Fruit fly (Drosophila melanogaster) whole organism, embryonic: ENCODE measurements around the gene ast.
A peak's percentile ranks its signal among the peaks of the same experiment; 100 is the strongest.

Experiments used
- CG10543 ChIP-seq: fragments of 200-800 bp; sonication (Bioruptor generic); optimal IDR thresholded peaks from 3 replicates; lab custom pipeline; 2017; ENCODE audit warnings: missing biosample characterization, mild to moderate bottlenecking, missing genetic modification characterization, moderate library complexity
- CG11247 ChIP-seq: fragments of 200-800 bp; sonication (Bioruptor generic); IDR thresholded peaks from 2 replicates; pipeline ENCODE4 v1.3.6; 2022; ENCODE audit warnings: missing biosample characterization, missing genetic modification characterization
- CG11696 ChIP-seq: fragments of 200-800 bp; sonication (Bioruptor generic); IDR thresholded peaks from 2 replicates; pipeline ENCODE4 v1.3.6; 2022; ENCODE audit warnings: missing biosample characterization, missing genetic modification characterization
- CG12104 ChIP-seq: fragments of 200-800 bp; sonication (Bioruptor generic); optimal IDR thresholded peaks from 3 replicates; lab custom pipeline; 2016; ENCODE audit warnings: missing biosample characterization, missing genetic modification characterization
- CG14965 ChIP-seq: fragments of 200-800 bp; sonication (Bioruptor generic); optimal IDR thresholded peaks from 2 replicates; lab custom pipeline; 2016; ENCODE audit warnings: missing biosample characterization, missing genetic modification characterization, borderline replicate concordance
- CG15479 ChIP-seq: fragments of 200-800 bp; sonication (Bioruptor generic); optimal IDR thresholded peaks from 3 replicates; lab custom pipeline; 2019; ENCODE audit warnings: missing biosample characterization, mild to moderate bottlenecking, missing genetic modification characterization, moderate library complexity
- CG17328 ChIP-seq: fragments of 200-800 bp; sonication (Bioruptor generic); IDR thresholded peaks from 2 replicates; pipeline ENCODE4 v1.3.6; 2022; ENCODE audit warnings: missing biosample characterization, missing genetic modification characterization
- CG18262 ChIP-seq: fragments of 200-800 bp; optimal IDR thresholded peaks from 3 replicates; lab custom pipeline; 2019; ENCODE audit warnings: missing biosample characterization, mild to moderate bottlenecking, missing genetic modification characterization, moderate library complexity
- CG30020 ChIP-seq: fragments of 200-800 bp; optimal IDR thresholded peaks from 2 replicates; lab custom pipeline; 2019; ENCODE audit warnings: missing biosample characterization, mild to moderate bottlenecking, missing genetic modification characterization, moderate library complexity
- CG3065 ChIP-seq: fragments of 200-800 bp; sonication (Bioruptor generic); optimal IDR thresholded peaks from 2 replicates; lab custom pipeline; 2016; ENCODE audit warnings: missing biosample characterization, missing genetic modification characterization
- CG3407 ChIP-seq: fragments of 200-800 bp; sonication (Bioruptor generic); optimal IDR thresholded peaks from 2 replicates; lab custom pipeline; 2018; ENCODE audit warnings: missing biosample characterization, mild to moderate bottlenecking, missing genetic modification characterization
- CG4404 ChIP-seq: fragments of 200-800 bp; sonication (Bioruptor generic); IDR thresholded peaks from 2 replicates; pipeline ENCODE4 v1.3.6; 2022; ENCODE audit warnings: missing biosample characterization, missing genetic modification characterization
- CG4854 ChIP-seq: fragments of 200-800 bp; sonication (Bioruptor generic); optimal IDR thresholded peaks from 2 replicates; lab custom pipeline; 2016; ENCODE audit warnings: missing biosample characterization, missing genetic modification characterization, inconsistent platforms
- CG5180 ChIP-seq: fragments of 200-800 bp; sonication (Bioruptor generic); optimal IDR thresholded peaks from 3 replicates; lab custom pipeline; 2017; ENCODE audit warnings: missing biosample characterization, missing genetic modification characterization, mild to moderate bottlenecking, moderate library complexity, missing genetic modification reagents
- CG6254 ChIP-seq: fragments of 200-800 bp; sonication (Bioruptor generic); optimal IDR thresholded peaks from 3 replicates; lab custom pipeline; 2017; ENCODE audit warnings: mild to moderate bottlenecking, missing biosample characterization, missing genetic modification reagents, missing genetic modification characterization
- CG8478 ChIP-seq: fragments of >200 bp; optimal IDR thresholded peaks from 2 replicates; lab custom pipeline; 2018
- CG9215 ChIP-seq: fragments of 200-800 bp; sonication (Bioruptor generic); IDR thresholded peaks from 2 replicates; pipeline ENCODE4 v1.3.6; 2022; ENCODE audit warnings: missing biosample characterization, missing genetic modification characterization
- CoRest ChIP-seq: fragments of 200-800 bp; sonication (Bioruptor generic); optimal IDR thresholded peaks from 3 replicates; lab custom pipeline; 2018; ENCODE audit warnings: missing biosample characterization, mild to moderate bottlenecking, missing genetic modification characterization, moderate library complexity
- Deaf1 ChIP-seq: fragments of 200-800 bp; optimal IDR thresholded peaks from 3 replicates; lab custom pipeline; 2019; ENCODE audit warnings: missing biosample characterization, mild to moderate bottlenecking, missing genetic modification characterization, moderate library complexity
- HHEX ChIP-seq: fragments of 200-800 bp; sonication (Bioruptor generic); optimal IDR thresholded peaks from 3 replicates; lab custom pipeline; 2017; ENCODE audit warnings: missing biosample characterization, mild to moderate bottlenecking, missing genetic modification characterization, missing genetic modification reagents
- HLHmδ ChIP-seq: fragments of 200-800 bp; sonication (Bioruptor generic); optimal IDR thresholded peaks from 2 replicates; lab custom pipeline; 2018; ENCODE audit warnings: missing biosample characterization, mild to moderate bottlenecking, missing genetic modification characterization, moderate library complexity
- Hmr ChIP-seq: fragments of 200-800 bp; sonication (Bioruptor generic); optimal IDR thresholded peaks from 3 replicates; lab custom pipeline; 2017; ENCODE audit warnings: mild to moderate bottlenecking, missing biosample characterization, missing genetic modification reagents, missing genetic modification characterization
- Hr3 ChIP-seq: fragments of 200-800 bp; sonication (Bioruptor generic); optimal IDR thresholded peaks from 3 replicates; lab custom pipeline; 2016; ENCODE audit warnings: missing biosample characterization, missing genetic modification characterization
- Hr78 ChIP-seq, 2 experiments: fragments of 200-800 bp in 1 of 2; fragments of >200 bp in 1 of 2; sonication (Bioruptor generic) in 1 of 2; optimal IDR thresholded peaks; 2 replicates each; lab custom pipeline; 2017 to 2019; ENCODE audit warnings: missing biosample characterization in 2 of 2, missing genetic modification characterization in 2 of 2, mild to moderate bottlenecking in 1 of 2, moderate library complexity in 1 of 2
- Lhr ChIP-seq: fragments of 200-800 bp; sonication (Bioruptor generic); optimal IDR thresholded peaks from 3 replicates; lab custom pipeline; 2017; ENCODE audit warnings: mild to moderate bottlenecking, missing biosample characterization, missing genetic modification reagents, missing genetic modification characterization
- Mad ChIP-seq: fragments of 200-800 bp; sonication (Bioruptor generic); optimal IDR thresholded peaks from 2 replicates; lab custom pipeline; 2016; ENCODE audit warnings: missing biosample characterization, missing genetic modification characterization
- Meics ChIP-seq: fragments of 200-800 bp; sonication (Bioruptor generic); optimal IDR thresholded peaks from 2 replicates; lab custom pipeline; 2017; ENCODE audit warnings: missing biosample characterization, mild to moderate bottlenecking, missing genetic modification characterization
- Poxn ChIP-seq: fragments of 200-800 bp; sonication (Bioruptor generic); IDR thresholded peaks from 2 replicates; pipeline ENCODE4 v1.3.6; 2022; ENCODE audit warnings: missing biosample characterization, missing genetic modification characterization
- Ravus ChIP-seq: fragments of 200-800 bp; sonication (Bioruptor generic); IDR thresholded peaks from 2 replicates; pipeline ENCODE4 v1.3.6; 2022; ENCODE audit warnings: missing biosample characterization, missing genetic modification characterization
- Sox100B ChIP-seq: fragments of 200-800 bp; sonication (Bioruptor generic); optimal IDR thresholded peaks from 3 replicates; lab custom pipeline; 2018; ENCODE audit warnings: missing biosample characterization, mild to moderate bottlenecking, missing genetic modification characterization
- Trl ChIP-seq, 3 experiments: fragments of >200 bp in 2 of 3; fragments of 200-800 bp in 1 of 3; sonication (Bioruptor generic) in 1 of 3; optimal IDR thresholded peaks; 2 replicates in 1 of 3; 3 replicates in 2 of 3; lab custom pipeline; 2016 to 2017; ENCODE audit warnings: missing biosample characterization in 1 of 3, missing genetic modification characterization in 1 of 3
- YL-1 ChIP-seq: fragments of 200-800 bp; sonication (Bioruptor generic); optimal IDR thresholded peaks from 3 replicates; lab custom pipeline; 2017; ENCODE audit warnings: missing biosample characterization, mild to moderate bottlenecking, missing genetic modification characterization
- ash1 ChIP-seq: fragments of 200-800 bp; sonication (Bioruptor generic); optimal IDR thresholded peaks from 2 replicates; lab custom pipeline; 2018; ENCODE audit warnings: missing biosample characterization, mild to moderate bottlenecking, missing genetic modification characterization
- az2 ChIP-seq: fragments of 200-800 bp; sonication (Bioruptor generic); optimal IDR thresholded peaks from 3 replicates; lab custom pipeline; 2016; ENCODE audit warnings: missing biosample characterization, missing genetic modification characterization
- crol ChIP-seq: fragments of 200-800 bp; sonication (Bioruptor generic); IDR thresholded peaks from 2 replicates; pipeline ENCODE4 v1.3.6; 2022; ENCODE audit warnings: missing biosample characterization, missing genetic modification characterization
- cwo ChIP-seq: fragments of 200-800 bp; sonication (Bioruptor generic); optimal IDR thresholded peaks from 3 replicates; lab custom pipeline; 2017; ENCODE audit warnings: missing biosample characterization, missing genetic modification characterization, mild to moderate bottlenecking, moderate library complexity, missing genetic modification reagents
- dimm ChIP-seq: fragments of 200-800 bp; sonication (Bioruptor generic); IDR thresholded peaks from 2 replicates; pipeline ENCODE4 v1.3.6; 2022; ENCODE audit warnings: missing biosample characterization, missing genetic modification characterization
- fd96Cb ChIP-seq: fragments of 200-800 bp; sonication (Bioruptor generic); optimal IDR thresholded peaks from 2 replicates; lab custom pipeline; 2018; ENCODE audit warnings: missing biosample characterization, mild to moderate bottlenecking, missing genetic modification characterization, moderate library complexity
- h ChIP-seq: fragments of >200 bp; optimal IDR thresholded peaks from 2 replicates; lab custom pipeline; 2017
- lbe ChIP-seq: fragments of 200-800 bp; sonication (Bioruptor generic); optimal IDR thresholded peaks from 2 replicates; lab custom pipeline; 2016; ENCODE audit warnings: missing biosample characterization, mild to moderate bottlenecking, missing genetic modification characterization
- pb ChIP-seq: fragments of 200-800 bp; sonication (Bioruptor generic); optimal IDR thresholded peaks from 3 replicates; lab custom pipeline; 2016; ENCODE audit warnings: missing biosample characterization, missing genetic modification characterization
- psq ChIP-seq: fragments of 200-800 bp; sonication (Bioruptor generic); optimal IDR thresholded peaks from 2 replicates; lab custom pipeline; 2017; ENCODE audit warnings: missing biosample characterization, missing genetic modification characterization
- pzg ChIP-seq: fragments of 200-800 bp; sonication (Bioruptor generic); optimal IDR thresholded peaks from 3 replicates; lab custom pipeline; 2018; ENCODE audit warnings: missing biosample characterization, mild to moderate bottlenecking, missing genetic modification characterization, moderate library complexity
- schlank ChIP-seq: fragments of 200-800 bp; sonication (Bioruptor generic); optimal IDR thresholded peaks from 2 replicates; lab custom pipeline; 2018; ENCODE audit warnings: missing biosample characterization, mild to moderate bottlenecking, missing genetic modification characterization
- sens-2 ChIP-seq: fragments of 200-800 bp; sonication (Bioruptor generic); IDR thresholded peaks from 2 replicates; pipeline ENCODE4 v1.3.6; 2022; ENCODE audit warnings: missing biosample characterization, missing genetic modification characterization
- tgo ChIP-seq: fragments of 200-800 bp; sonication (Bioruptor generic); IDR thresholded peaks from 3 replicates; pipeline ENCODE4 v1.3.6; 2022; ENCODE audit warnings: missing biosample characterization, missing genetic modification characterization
- toy ChIP-seq: fragments of 200-800 bp; sonication (Bioruptor generic); IDR thresholded peaks from 2 replicates; pipeline ENCODE4 v1.3.6; 2022; ENCODE audit warnings: missing biosample characterization, missing genetic modification characterization
- tup ChIP-seq: fragments of 200-800 bp; sonication (Bioruptor generic); optimal IDR thresholded peaks from 2 replicates; lab custom pipeline; 2016; ENCODE audit warnings: missing biosample characterization, mild to moderate bottlenecking, missing genetic modification characterization, moderate library complexity
- yki ChIP-seq: fragments of >200 bp; optimal IDR thresholded peaks from 3 replicates; lab custom pipeline; 2018
- z ChIP-seq: fragments of 200-800 bp; sonication (Bioruptor generic); IDR thresholded peaks from 3 replicates; pipeline ENCODE4 v1.3.6; 2022; ENCODE audit warnings: missing biosample characterization, missing genetic modification characterization
- zfh1 ChIP-seq: fragments of 200-800 bp; sonication (Bioruptor generic); IDR thresholded peaks from 3 replicates; pipeline ENCODE4 v1.3.6; 2022; ENCODE audit warnings: missing biosample characterization, missing genetic modification characterization

ast gene

dm6 chr2L:1077469-1077993, at the start of gene ast, which contains the start of gene S (continued):
- TF ChIP-seq CG11247 (GFP tag; lab: Robert Waterston, UW) (peak; percentile 30; the same call in 1 of the 2 replicates), ash1 (no peak), crol (GFP tag; lab: Robert Waterston, UW) (no peak), CG4854 (GFP tag; lab: Kevin White, UChicago) (no peak), CG18262 (tag; lab: Kevin White, UChicago) (peak; percentile 18), dimm (GFP tag; lab: Robert Waterston, UW) (no peak), CG4404 (GFP tag; lab: Robert Waterston, UW) (no peak), CG11696 (GFP tag; lab: Robert Waterston, UW) (no peak), CG12104 (GFP tag; lab: Kevin White, UChicago) (no peak), Deaf1 (tag; lab: Kevin White, UChicago) (peak; percentile 80), pzg (GFP tag; lab: Kevin White, UChicago) (peak; percentile 100), sens-2 (no peak), tup (no peak), Mad (GFP tag; lab: Kevin White, UChicago) (peak; percentile 26), zfh1 (peak; percentile 61; the same call in 2 of the 3 replicates), schlank (tag; lab: Kevin White, UChicago) (peak; percentile 28), h (lab: Kevin White, UChicago) (no peak), Trl (optimal IDR thresholded peaks at IDR 0.05; lab: Kevin White, UChicago) (peak in 1 of 2 experiments; percentile 42), Trl (GFP tag; optimal IDR thresholded peaks at IDR 0.05; lab: Kevin White, UChicago) (peak; percentile 35), HLHmδ (GFP tag; lab: Kevin White, UChicago) (peak; percentile 72), Ravus (GFP tag; lab: Robert Waterston, UW) (no peak), cwo (no peak), CG6254 (no peak), Hr3 (no peak), YL-1 (GFP tag; lab: Kevin White, UChicago) (peak; percentile 76), CG10543 (peak; percentile 40), Hr78 (GFP tag; optimal IDR thresholded peaks at IDR 0.05; lab: Kevin White, UChicago) (no peak), lbe (GFP tag; lab: Kevin White, UChicago) (no peak), Lhr (GFP tag; lab: Kevin White, UChicago) (peak; percentile 74), CG14965 (GFP tag; lab: Kevin White, UChicago) (no peak), fd96Cb (tag; lab: Kevin White, UChicago) (no peak), CG3407 (GFP tag; lab: Kevin White, UChicago) (no peak), CG8478 (peak; percentile 5), Sox100B (GFP tag; lab: Kevin White, UChicago) (no peak), CoRest (tag; lab: Kevin White, UChicago) (no peak), az2 (GFP tag; lab: Kevin White, UChicago) (no peak), psq (GFP tag; lab: Kevin White, UChicago) (peak; percentile 32), CG3065 (peak; percentile 37), z (no peak), Poxn (no peak), CG17328 (GFP tag; lab: Robert Waterston, UW) (0 out of 2 replicates have a peak, but pooled peaks have one; percentile 20), yki (no peak), Hmr (GFP tag; lab: Kevin White, UChicago) (peak; percentile 77), toy (no peak), Meics (peak; percentile 45), HHEX (GFP tag; lab: Kevin White, UChicago) (no peak), pb (GFP tag; lab: Kevin White, UChicago) (no peak), CG9215 (GFP tag; lab: Robert Waterston, UW) (no peak), tgo (GFP tag; lab: Robert Waterston, UW) (no peak), CG15479 (GFP tag; lab: Kevin White, UChicago) (peak; percentile 70), CG30020 (peak; percentile 18), CG5180 (GFP tag; lab: Kevin White, UChicago) (no peak)
